Fruit fly (Drosophila melanogaster) whole organism, prepupa: ENCODE data around the gene LysRS.
A peak's percentile ranks its signal among the peaks of the same experiment; 100 is the strongest.

Experiments used
- CG31627 ChIP-seq: fragments of 200-800 bp; sonication (Bioruptor generic); optimal IDR thresholded peaks from 3 replicates; lab custom pipeline; 2016; ENCODE audit warnings: missing biosample characterization, missing genetic modification characterization
- CG4318 ChIP-seq: fragments of 200-800 bp; sonication (Bioruptor generic); optimal IDR thresholded peaks from 3 replicates; lab custom pipeline; 2017; ENCODE audit warnings: missing biosample characterization, mild to moderate bottlenecking, missing genetic modification characterization
- CG8119 ChIP-seq: fragments of 200-800 bp; sonication (Bioruptor generic); IDR thresholded peaks from 3 replicates; pipeline ENCODE4 v1.3.6; 2022; ENCODE audit warnings: missing biosample characterization, missing genetic modification characterization
- CG8319 ChIP-seq: fragments of 200-800 bp; sonication (Bioruptor generic); optimal IDR thresholded peaks from 3 replicates; lab custom pipeline; 2016; ENCODE audit warnings: missing biosample characterization, missing genetic modification characterization
- Gug ChIP-seq: fragments of 200-800 bp; sonication (Bioruptor generic); IDR thresholded peaks from 2 replicates; pipeline ENCODE4 v1.3.6; 2022; ENCODE audit warnings: missing biosample characterization, missing genetic modification characterization
- Lpt ChIP-seq: fragments of 200-800 bp; sonication (Bioruptor generic); optimal IDR thresholded peaks from 3 replicates; lab custom pipeline; 2016; ENCODE audit warnings: missing biosample characterization, missing genetic modification characterization
- OdsH ChIP-seq: fragments of 200-800 bp; sonication (Bioruptor generic); optimal IDR thresholded peaks from 3 replicates; lab custom pipeline; 2016; ENCODE audit warnings: missing biosample characterization, missing genetic modification characterization
- achi ChIP-seq: fragments of 200-800 bp; sonication (Bioruptor generic); optimal IDR thresholded peaks from 3 replicates; lab custom pipeline; 2016; ENCODE audit warnings: missing biosample characterization, missing genetic modification characterization
- cyc ChIP-seq: fragments of 200-800 bp; sonication (Bioruptor generic); optimal IDR thresholded peaks from 3 replicates; lab custom pipeline; 2016; ENCODE audit warnings: missing biosample characterization, missing genetic modification characterization
- dsx ChIP-seq: fragments of 200-800 bp; optimal IDR thresholded peaks from 3 replicates; lab custom pipeline; 2019; ENCODE audit warnings: missing biosample characterization, mild to moderate bottlenecking, missing genetic modification characterization, moderate library complexity; ENCODE audit not compliant: poor library complexity, severe bottlenecking
- fd59A ChIP-seq: fragments of 200-800 bp; sonication (Bioruptor generic); optimal IDR thresholded peaks from 2 replicates; lab custom pipeline; 2017; ENCODE audit warnings: missing biosample characterization, mild to moderate bottlenecking, missing genetic modification characterization, missing genetic modification reagents
- fkh ChIP-seq: fragments of 200-800 bp; sonication (Bioruptor generic); optimal IDR thresholded peaks from 3 replicates; lab custom pipeline; 2017; ENCODE audit warnings: missing biosample characterization, mild to moderate bottlenecking, missing genetic modification characterization, moderate library complexity
- lz ChIP-seq: fragments of 200-800 bp; sonication (Bioruptor generic); optimal IDR thresholded peaks from 3 replicates; lab custom pipeline; 2016; ENCODE audit warnings: missing biosample characterization, missing genetic modification characterization

- TF ChIP-seq Lpt (peak; percentile 97), fd59A (GFP tag; lab: Kevin White, UChicago) (peak; percentile 98), achi (GFP tag; lab: Kevin White, UChicago) (peak; percentile 98), OdsH (GFP tag; lab: Kevin White, UChicago) (peak; percentile 98), Gug (peak; percentile 97), cyc (GFP tag; lab: Kevin White, UChicago) (peak; percentile 98), CG8119 (GFP tag; lab: Robert Waterston, UW) (peak; percentile 98), lz (peak; percentile 96), fkh (GFP tag; lab: Kevin White, UChicago) (peak; percentile 48), CG4318 (GFP tag; lab: Kevin White, UChicago) (peak; percentile 97), CG8319 (GFP tag; lab: Kevin White, UChicago) (peak; percentile 97), CG31627 (peak; percentile 96), dsx (peak; percentile 94)
Observed at dm6 chrX:9650757-9651594, 42.3 kb upstream of the LysRS start.
